Fruit fly (Drosophila melanogaster) whole organism, embryonic: ENCODE measurements around the gene miple1.

Experiments
- BEAF-32 ChIP-seq: fragments of 200-800 bp; sonication (Bioruptor generic); optimal IDR thresholded peaks from 3 replicates; lab custom pipeline; 2017; ENCODE audit warnings: missing biosample characterization, missing genetic modification characterization, mild to moderate bottlenecking, moderate library complexity, missing genetic modification reagents
- Blimp-1 ChIP-seq: fragments of 200-800 bp; sonication (Bioruptor generic); optimal IDR thresholded peaks from 3 replicates; lab custom pipeline; 2018; ENCODE audit warnings: missing biosample characterization, missing genetic modification characterization, mild to moderate bottlenecking, moderate library complexity, missing genetic modification reagents
- CG10543 ChIP-seq: fragments of 200-800 bp; sonication (Bioruptor generic); optimal IDR thresholded peaks from 3 replicates; lab custom pipeline; 2017; ENCODE audit warnings: missing biosample characterization, mild to moderate bottlenecking, missing genetic modification characterization, moderate library complexity
- CG12071 ChIP-seq: fragments of 200-800 bp; sonication (Bioruptor generic); optimal IDR thresholded peaks from 3 replicates; lab custom pipeline; 2018; ENCODE audit warnings: missing biosample characterization, mild to moderate bottlenecking, missing genetic modification characterization
- CG14441 ChIP-seq: fragments of 200-800 bp; sonication (Bioruptor generic); IDR thresholded peaks from 2 replicates; pipeline ENCODE4 v1.3.6; 2022; ENCODE audit warnings: missing biosample characterization, missing genetic modification characterization
- CG1529 ChIP-seq: fragments of 200-800 bp; sonication (Bioruptor generic); optimal IDR thresholded peaks from 3 replicates; lab custom pipeline; 2018; ENCODE audit warnings: missing biosample characterization, missing genetic modification characterization
- CG1602 ChIP-seq: fragments of 200-800 bp; sonication (Bioruptor generic); optimal IDR thresholded peaks from 3 replicates; lab custom pipeline; 2016; ENCODE audit warnings: missing biosample characterization, missing genetic modification characterization
- CG17328 ChIP-seq: fragments of 200-800 bp; sonication (Bioruptor generic); IDR thresholded peaks from 2 replicates; pipeline ENCODE4 v1.3.6; 2022; ENCODE audit warnings: missing biosample characterization, missing genetic modification characterization
- CG18011 ChIP-seq: fragments of 200-800 bp; sonication (Bioruptor generic); optimal IDR thresholded peaks from 2 replicates; lab custom pipeline; 2017; ENCODE audit warnings: missing biosample characterization, missing genetic modification characterization, mild to moderate bottlenecking, moderate library complexity, missing genotype
- CG18262 ChIP-seq: fragments of 200-800 bp; optimal IDR thresholded peaks from 3 replicates; lab custom pipeline; 2019; ENCODE audit warnings: missing biosample characterization, mild to moderate bottlenecking, missing genetic modification characterization, moderate library complexity
- CG31388 ChIP-seq: fragments of 200-800 bp; sonication (Bioruptor generic); optimal IDR thresholded peaks from 2 replicates; lab custom pipeline; 2016; ENCODE audit warnings: missing biosample characterization, missing genetic modification characterization
- CG3281 ChIP-seq: fragments of 200-800 bp; sonication (Bioruptor generic); optimal IDR thresholded peaks from 3 replicates; lab custom pipeline; 2017; ENCODE audit warnings: missing biosample characterization, mild to moderate bottlenecking, missing genetic modification characterization
- CG3726 ChIP-seq: fragments of 200-800 bp; sonication (Bioruptor generic); IDR thresholded peaks from 3 replicates; pipeline ENCODE4, ENCODE4 v1.3.6; 2022; ENCODE audit warnings: missing biosample characterization, missing genetic modification characterization
- CG7372 ChIP-seq: fragments of 200-800 bp; sonication (Bioruptor generic); IDR thresholded peaks from 2 replicates; pipeline ENCODE4 v1.3.6; 2022; ENCODE audit warnings: missing biosample characterization, missing genetic modification characterization
- CG7987 ChIP-seq: fragments of 200-800 bp; sonication (Bioruptor generic); optimal IDR thresholded peaks from 2 replicates; lab custom pipeline; 2018; ENCODE audit warnings: missing biosample characterization, mild to moderate bottlenecking, missing genetic modification characterization, moderate library complexity
- CG8924 ChIP-seq: fragments of 200-800 bp; optimal IDR thresholded peaks from 3 replicates; lab custom pipeline; 2019; ENCODE audit warnings: missing biosample characterization, mild to moderate bottlenecking, missing genetic modification characterization, moderate library complexity
- CG9215 ChIP-seq: fragments of 200-800 bp; sonication (Bioruptor generic); IDR thresholded peaks from 2 replicates; pipeline ENCODE4 v1.3.6; 2022; ENCODE audit warnings: missing biosample characterization, missing genetic modification characterization
- CTCF ChIP-seq: fragments of 200-800 bp; sonication (Bioruptor generic); optimal IDR thresholded peaks from 2 replicates; lab custom pipeline; 2017; ENCODE audit warnings: missing biosample characterization, mild to moderate bottlenecking, missing genetic modification characterization, moderate library complexity
- Dfd ChIP-seq, 2 experiments: fragments of >200 bp; optimal IDR thresholded peaks; 2 replicates each; lab custom pipeline; 2017; ENCODE audit warnings: missing biosample characterization in 2 of 2, missing genetic modification characterization in 2 of 2
- Dll ChIP-seq: fragments of 200-800 bp; sonication (Bioruptor generic); IDR thresholded peaks from 4 replicates; pipeline ENCODE4 v1.3.6; 2022; ENCODE audit warnings: missing biosample characterization, missing genetic modification characterization; ENCODE audit not compliant: partially characterized antibody
- Drgx ChIP-seq: fragments of 200-800 bp; sonication (Bioruptor generic); IDR thresholded peaks from 2 replicates; pipeline ENCODE4 v1.3.6; 2022; ENCODE audit warnings: missing biosample characterization, missing genetic modification characterization
- Fer3 ChIP-seq: fragments of 200-800 bp; sonication (Bioruptor generic); optimal IDR thresholded peaks from 2 replicates; lab custom pipeline; 2018; ENCODE audit warnings: missing biosample characterization, mild to moderate bottlenecking, missing genetic modification characterization, moderate library complexity
- H15 ChIP-seq: fragments of 200-800 bp; sonication (Bioruptor generic); IDR thresholded peaks from 3 replicates; pipeline ENCODE4 v1.3.6; 2022; ENCODE audit warnings: missing biosample characterization, missing genetic modification characterization
- Hey ChIP-seq: fragments of 200-800 bp; sonication (Bioruptor generic); optimal IDR thresholded peaks from 3 replicates; lab custom pipeline; 2018; ENCODE audit warnings: missing biosample characterization, mild to moderate bottlenecking, missing genetic modification characterization
- Hsf ChIP-seq: fragments of 200-800 bp; sonication (Bioruptor generic); optimal IDR thresholded peaks from 3 replicates; lab custom pipeline; 2016; ENCODE audit warnings: missing biosample characterization, missing genetic modification characterization
- Poxn ChIP-seq: fragments of 200-800 bp; sonication (Bioruptor generic); IDR thresholded peaks from 2 replicates; pipeline ENCODE4 v1.3.6; 2022; ENCODE audit warnings: missing biosample characterization, missing genetic modification characterization
- Rx ChIP-seq: fragments of 200-800 bp; sonication (Bioruptor generic); IDR thresholded peaks from 2 replicates; pipeline ENCODE4 v1.3.6; 2022; ENCODE audit warnings: missing biosample characterization, missing genetic modification characterization
- Side ChIP-seq: fragments of 200-800 bp; sonication (Bioruptor generic); optimal IDR thresholded peaks from 2 replicates; lab custom pipeline; 2016; ENCODE audit warnings: missing biosample characterization, missing genetic modification characterization
- Spps ChIP-seq: fragments of 200-800 bp; sonication (Bioruptor generic); optimal IDR thresholded peaks from 2 replicates; lab custom pipeline; 2018; ENCODE audit warnings: missing biosample characterization, mild to moderate bottlenecking, missing genetic modification characterization
- Stat92E ChIP-seq, 3 experiments: fragments of >200 bp in 2 of 3; fragments of 200-800 bp in 1 of 3; sonication (Bioruptor generic) in 1 of 3; optimal IDR thresholded peaks; 2 replicates each; lab custom pipeline; 2017 to 2019; ENCODE audit warnings: missing biosample characterization in 3 of 3, missing genetic modification characterization in 3 of 3, mild to moderate bottlenecking in 1 of 3, moderate library complexity in 1 of 3
- ap ChIP-seq: fragments of 200-800 bp; sonication (Bioruptor generic); IDR thresholded peaks from 2 replicates; pipeline ENCODE4 v1.3.6; 2022; ENCODE audit warnings: missing biosample characterization, missing genetic modification characterization
- br ChIP-seq: fragments of >200 bp; optimal IDR thresholded peaks from 2 replicates; lab custom pipeline; 2017
- eyg ChIP-seq: fragments of 200-800 bp; sonication (Bioruptor generic); optimal IDR thresholded peaks from 3 replicates; lab custom pipeline; 2016; ENCODE audit warnings: missing biosample characterization, missing genetic modification characterization
- gem ChIP-seq: fragments of 200-800 bp; sonication (Bioruptor generic); optimal IDR thresholded peaks from 2 replicates; lab custom pipeline; 2019; ENCODE audit warnings: missing biosample characterization, mild to moderate bottlenecking, missing genetic modification characterization, moderate library complexity
- grau ChIP-seq: fragments of 200-800 bp; optimal IDR thresholded peaks from 3 replicates; lab custom pipeline; 2019; ENCODE audit warnings: missing biosample characterization, mild to moderate bottlenecking, missing genetic modification characterization, moderate library complexity
- gt ChIP-seq: fragments of 200-800 bp; sonication (Bioruptor generic); IDR thresholded peaks from 2 replicates; pipeline ENCODE4 v1.3.6; 2022; ENCODE audit warnings: missing biosample characterization, missing genetic modification characterization
- hb ChIP-seq: fragments of 200-800 bp; sonication (Bioruptor generic); IDR thresholded peaks from 3 replicates; pipeline ENCODE4 v1.3.6; 2022; ENCODE audit warnings: missing biosample characterization, missing genetic modification characterization; ENCODE audit not compliant: partially characterized antibody
- ken ChIP-seq: fragments of 200-800 bp; sonication (Bioruptor generic); IDR thresholded peaks from 3 replicates; pipeline ENCODE4 v1.3.6; 2022; ENCODE audit warnings: missing biosample characterization, missing genetic modification characterization
- kni ChIP-seq: fragments of 200-800 bp; sonication (Bioruptor generic); optimal IDR thresholded peaks from 3 replicates; lab custom pipeline; 2017; ENCODE audit warnings: mild to moderate bottlenecking, missing biosample characterization, missing genetic modification reagents, missing genetic modification characterization
- p53 ChIP-seq: fragments of 200-800 bp; sonication (Bioruptor generic); optimal IDR thresholded peaks from 2 replicates; lab custom pipeline; 2016; ENCODE audit warnings: missing biosample characterization, missing genetic modification characterization
- phol ChIP-seq: fragments of 200-800 bp; sonication (Bioruptor generic); optimal IDR thresholded peaks from 3 replicates; lab custom pipeline; 2018; ENCODE audit warnings: missing biosample characterization, mild to moderate bottlenecking, missing genetic modification characterization, moderate library complexity
- pita ChIP-seq: fragments of 200-800 bp; sonication (Bioruptor generic); optimal IDR thresholded peaks from 2 replicates; lab custom pipeline; 2017; ENCODE audit warnings: missing biosample characterization, mild to moderate bottlenecking, missing genetic modification characterization
- pnt ChIP-seq: fragments of 200-800 bp; sonication (Bioruptor generic); optimal IDR thresholded peaks from 3 replicates; lab custom pipeline; 2016; ENCODE audit warnings: missing biosample characterization, missing genetic modification characterization
- sc ChIP-seq, 3 experiments: fragments of >200 bp in 2 of 3; fragments of 200-800 bp in 1 of 3; sonication (Bioruptor generic) in 1 of 3; optimal IDR thresholded peaks; 2 replicates in 2 of 3; 3 replicates in 1 of 3; lab custom pipeline; 2017; ENCODE audit warnings: mild to moderate bottlenecking in 1 of 3, missing biosample characterization in 1 of 3, missing genetic modification characterization in 1 of 3, missing genetic modification reagents in 1 of 3
- slbo ChIP-seq: fragments of 200-800 bp; sonication (Bioruptor generic); IDR thresholded peaks from 2 replicates; pipeline ENCODE4 v1.3.6; 2022; ENCODE audit warnings: missing biosample characterization, missing genetic modification characterization
- slou ChIP-seq: fragments of 200-800 bp; sonication (Bioruptor generic); optimal IDR thresholded peaks from 3 replicates; lab custom pipeline; 2016; ENCODE audit warnings: missing biosample characterization, missing genetic modification characterization
- tna ChIP-seq: fragments of 200-800 bp; sonication (Bioruptor generic); IDR thresholded peaks from 2 replicates; pipeline ENCODE4 v1.3.6; 2022; ENCODE audit warnings: missing biosample characterization, missing genetic modification characterization; ENCODE audit not compliant: partially characterized antibody
- unpg ChIP-seq: fragments of 200-800 bp; sonication (Bioruptor generic); optimal IDR thresholded peaks from 3 replicates; lab custom pipeline; 2018; ENCODE audit warnings: missing biosample characterization, mild to moderate bottlenecking, missing genetic modification characterization, moderate library complexity
- vfl ChIP-seq: fragments of 200-800 bp; sonication (Bioruptor generic); optimal IDR thresholded peaks from 2 replicates; lab custom pipeline; 2016; ENCODE audit warnings: missing biosample characterization, missing genetic modification characterization
- vnd ChIP-seq: fragments of 200-800 bp; sonication (Bioruptor generic); IDR thresholded peaks from 3 replicates; pipeline ENCODE4 v1.3.6; 2022; ENCODE audit warnings: missing biosample characterization, missing genetic modification characterization; ENCODE audit not compliant: partially characterized antibody
- zf30C ChIP-seq: fragments of 200-800 bp; sonication (Bioruptor generic); optimal IDR thresholded peaks from 3 replicates; lab custom pipeline; 2018; ENCODE audit warnings: missing biosample characterization, mild to moderate bottlenecking, missing genetic modification characterization

The miple1 gene

DNA sequence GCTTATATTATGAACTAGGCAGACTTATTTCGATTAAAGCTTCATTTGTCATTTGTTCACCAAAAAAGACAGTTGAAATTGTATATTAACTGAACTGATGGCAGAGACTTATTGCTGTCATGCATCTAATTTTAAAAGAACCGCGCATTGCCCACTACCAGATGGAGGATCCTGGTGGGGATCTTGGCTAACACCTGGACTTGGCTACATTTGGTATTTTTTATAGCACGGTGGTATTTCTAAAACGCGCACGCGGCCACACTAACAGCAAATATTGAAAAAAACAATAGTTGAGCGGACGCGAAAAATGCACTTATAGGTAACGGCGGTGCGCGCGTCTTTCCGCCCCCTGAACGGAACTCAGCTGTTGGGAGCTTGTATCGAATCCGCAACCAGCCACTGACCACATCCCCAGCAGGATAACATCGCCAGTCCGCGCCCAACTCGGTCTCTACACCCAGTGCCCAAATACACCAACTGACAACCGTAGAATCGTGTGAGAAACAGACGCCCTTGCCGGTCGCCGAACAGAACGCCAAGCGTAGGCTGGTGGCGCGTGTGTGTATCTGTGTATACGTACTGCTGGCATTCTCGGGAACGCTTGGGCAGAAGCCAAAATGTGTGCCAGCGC lies 25.2 kb downstream of the miple1 start (continued):
- no peak for TF ChIP-seq CG3726 (GFP tag; lab: Robert Waterston, UW)
- TF ChIP-seq CG10543 (GFP tag; lab: Kevin White, UChicago) = no peak
- TF ChIP-seq CG3281 (GFP tag; lab: Kevin White, UChicago) = peak; percentile 39
- no peak for TF ChIP-seq CG1602 (GFP tag; lab: Kevin White, UChicago)
- TF ChIP-seq vfl (GFP tag; lab: Kevin White, UChicago) = no peak
- no peak for TF ChIP-seq CG9215 (GFP tag; lab: Robert Waterston, UW)
- no peak for TF ChIP-seq slou (GFP tag; lab: Kevin White, UChicago)
- no peak for TF ChIP-seq CG1529
- peak in 1 of 3 experiments; percentile 71 for TF ChIP-seq Stat92E (GFP tag; optimal IDR thresholded peaks at IDR 0.05; lab: Kevin White, UChicago)
- TF ChIP-seq CG14441 (GFP tag; lab: Robert Waterston, UW) = no peak
- no peak for TF ChIP-seq Drgx (GFP tag; lab: Robert Waterston, UW)
- TF ChIP-seq slbo = no peak
- TF ChIP-seq CG31388 (GFP tag; lab: Kevin White, UChicago) = no peak
- peak; percentile 3 for TF ChIP-seq Side (GFP tag; lab: Kevin White, UChicago)
- TF ChIP-seq CG12071 (GFP tag; lab: Kevin White, UChicago) = no peak
- TF ChIP-seq Hsf (GFP tag; lab: Kevin White, UChicago) = no peak
- no peak for TF ChIP-seq Hey (tag; lab: Kevin White, UChicago)
- 0 out of 3 replicates have a peak, but pooled peaks have one; percentile 6 for TF ChIP-seq H15 (GFP tag; lab: Robert Waterston, UW)
- peak; percentile 51 for TF ChIP-seq phol (tag; lab: Kevin White, UChicago)
- no peak for TF ChIP-seq CG17328
- no peak for TF ChIP-seq CG18011 (GFP tag; lab: Kevin White, UChicago)
- TF ChIP-seq br (lab: Kevin White, UChicago) = no peak
- no peak for TF ChIP-seq gem (tag; lab: Kevin White, UChicago)
- TF ChIP-seq CTCF = peak; percentile 57
- no peak for TF ChIP-seq Dfd (GFP tag; optimal IDR thresholded peaks at IDR 0.05; lab: Kevin White, UChicago)
- TF ChIP-seq tna (GFP tag; lab: Robert Waterston, UW) = no peak
- TF ChIP-seq pita (GFP tag; lab: Kevin White, UChicago) = peak; percentile 88
- TF ChIP-seq pnt = no peak
- TF ChIP-seq Blimp-1 (GFP tag; lab: Kevin White, UChicago) = no peak
- TF ChIP-seq grau (tag; lab: Kevin White, UChicago) = no peak
- no peak for TF ChIP-seq ap
- no peak for TF ChIP-seq vnd (GFP tag; lab: Robert Waterston, UW)
- no peak for TF ChIP-seq Rx (GFP tag; lab: Robert Waterston, UW)
- TF ChIP-seq BEAF-32 (GFP tag; lab: Kevin White, UChicago) = peak; percentile 47
- TF ChIP-seq Fer3 (tag; lab: Kevin White, UChicago) = no peak
- TF ChIP-seq CG7372 (GFP tag; lab: Robert Waterston, UW) = no peak
- TF ChIP-seq ken (GFP tag; lab: Robert Waterston, UW) = peak; percentile 9; the same call in 1 of the 3 replicates
- TF ChIP-seq CG7987 (GFP tag; lab: Kevin White, UChicago) = peak; percentile 38
- TF ChIP-seq Spps (tag; lab: Kevin White, UChicago) = no peak
- TF ChIP-seq kni (GFP tag; lab: Kevin White, UChicago) = peak; percentile 56
- no peak for TF ChIP-seq Poxn (GFP tag; lab: Robert Waterston, UW)
- TF ChIP-seq CG18262 (tag; lab: Kevin White, UChicago) = no peak
- no peak for TF ChIP-seq p53
- TF ChIP-seq sc (optimal IDR thresholded peaks at IDR 0.05; lab: Kevin White, UChicago) = no peak
- TF ChIP-seq sc (GFP tag; optimal IDR thresholded peaks at IDR 0.05; lab: Kevin White, UChicago) = no peak
- TF ChIP-seq eyg = no peak
- peak; percentile 63 for TF ChIP-seq CG8924 (tag; lab: Kevin White, UChicago)
- no peak for TF ChIP-seq gt (GFP tag; lab: Robert Waterston, UW)
- no peak for TF ChIP-seq zf30C (GFP tag; lab: Kevin White, UChicago)
- TF ChIP-seq hb (GFP tag; lab: Robert Waterston, UW) = no peak
- TF ChIP-seq Dll (GFP tag; lab: Robert Waterston, UW) = no peak
- TF ChIP-seq unpg = no peak
